Worm (Caenorhabditis elegans) whole organism, L4/young adult: ENCODE measurements around the gene gss-1.

Experiments used
- W03F9.2 ChIP-seq: fragments of 150-350 bp; optimal IDR thresholded peaks from 2 replicates; lab custom pipeline; 2014; ENCODE audit warnings: missing biosample characterization, missing genetic modification characterization
- dao-5 ChIP-seq: sonication (generic microtip); optimal IDR thresholded peaks from 2 replicates; lab custom pipeline; 2016; ENCODE audit warnings: missing genotype, missing genetic modification characterization, moderate library complexity, missing compliant biosample characterization
- him-1 ChIP-seq: sonication (generic microtip); optimal IDR thresholded peaks from 2 replicates; lab custom pipeline; 2016; ENCODE audit warnings: missing genotype, missing genetic modification reagents, missing genetic modification characterization, missing compliant biosample characterization

ce11 chrII:9407020-9407419 lies 9.2 kb downstream of the gss-1 start, which contains the start of gene mpz-6:
- TF ChIP-seq dao-5 (no peak), him-1 (tag; lab: Kevin White, UChicago) (no peak), W03F9.2 (tag; lab: Kevin White, UChicago) (no peak)
